Worm (Caenorhabditis elegans) whole organism, L4 larva: ENCODE results near the gene ekl-5.

Source experiments
- fkh-10 ChIP-seq: fragments of 150-350 bp; optimal IDR thresholded peaks from 2 replicates; lab custom pipeline; 2014; ENCODE audit warnings: missing biosample characterization, missing genetic modification reagents, missing genetic modification characterization
- jun-1 ChIP-seq: fragments of 150-350 bp; optimal IDR thresholded peaks from 2 replicates; lab custom pipeline; 2014; ENCODE audit warnings: missing biosample characterization, missing genetic modification reagents, missing genetic modification characterization
- lin-29 ChIP-seq: fragments of 200-800 bp; sonication (Bioruptor generic); IDR thresholded peaks from 2 replicates; pipeline ENCODE4 v1.3.6; 2022; ENCODE audit warnings: missing genetic modification reagents, missing genetic modification characterization, missing compliant biosample characterization
- nhr-10 ChIP-seq: fragments of 150-350 bp; optimal IDR thresholded peaks from 2 replicates; lab custom pipeline; 2014; ENCODE audit warnings: missing biosample characterization, missing genetic modification characterization
- nhr-111 ChIP-seq: fragments of 200-800 bp; sonication (Bioruptor generic); optimal IDR thresholded peaks from 2 replicates; lab custom pipeline; 2018; ENCODE audit warnings: mild to moderate bottlenecking, missing genetic modification characterization, missing compliant biosample characterization
- nhr-77 ChIP-seq: fragments of 150-350 bp; optimal IDR thresholded peaks from 2 replicates; lab custom pipeline; 2014; ENCODE audit warnings: missing biosample characterization, missing genetic modification characterization
- pha-4 ChIP-seq, 2 experiments: fragments of 150-350 bp in 1 of 2; fragments of 200-800 bp in 1 of 2; sonication (Bioruptor generic) in 1 of 2; IDR thresholded peaks in 1 of 2; optimal IDR thresholded peaks in 1 of 2; 2 replicates each; pipeline versions ENCODE4 v1.3.6 to Lab custom; 2014 to 2022; ENCODE audit warnings: missing genetic modification characterization in 2 of 2, missing genetic modification reagents in 2 of 2, missing biosample characterization in 1 of 2, missing compliant biosample characterization in 1 of 2
- unc-130 ChIP-seq: sonication (generic microtip); optimal IDR thresholded peaks from 2 replicates; lab custom pipeline; 2016; ENCODE audit warnings: missing genetic modification reagents, missing genetic modification characterization, missing compliant biosample characterization
- unc-62 ChIP-seq, 3 experiments: fragments of 150-350 bp in 1 of 3; sonication (generic microtip); optimal IDR thresholded peaks in 2 of 3; peaks in 1 of 3; 1 replicate in 1 of 3; 2 replicates in 2 of 3; lab custom pipeline; 2014 to 2017; ENCODE audit warnings: missing biosample characterization in 3 of 3, missing genetic modification characterization in 3 of 3, missing genetic modification reagents in 3 of 3, missing genotype in 1 of 3
- zag-1 ChIP-seq: fragments of 150-350 bp; optimal IDR thresholded peaks from 2 replicates; lab custom pipeline; 2014; ENCODE audit warnings: missing biosample characterization, missing genetic modification characterization
- zfp-2 ChIP-seq: sonication (generic microtip); optimal IDR thresholded peaks from 2 replicates; lab custom pipeline; 2016; ENCODE audit warnings: mild to moderate bottlenecking, missing genetic modification characterization, missing compliant biosample characterization
- ztf-11 ChIP-seq: fragments of 150-350 bp; optimal IDR thresholded peaks from 2 replicates; lab custom pipeline; 2014; ENCODE audit warnings: missing biosample characterization, missing genetic modification characterization

DNA sequence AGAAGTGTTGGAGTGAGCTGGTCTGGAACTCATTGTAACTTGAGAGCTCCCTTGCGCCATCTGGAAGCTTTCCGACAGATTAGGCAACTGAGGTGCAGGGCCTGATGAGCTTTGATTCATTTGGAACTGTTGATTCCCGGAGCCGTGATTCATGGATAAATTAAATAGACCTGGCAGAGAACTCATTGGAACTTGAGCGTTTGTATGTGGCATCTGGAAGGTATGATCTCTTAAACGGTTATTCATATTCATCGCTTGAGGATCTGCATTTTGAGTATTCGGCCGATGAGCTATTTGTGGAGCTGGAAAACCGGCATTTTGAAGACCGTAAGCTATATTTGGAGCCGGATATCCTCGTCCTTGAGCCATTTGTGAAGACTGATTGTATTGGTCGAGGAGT, 11.6 kb upstream of the ekl-5 start:
- no peak for TF ChIP-seq lin-29 (GFP tag; lab: Robert Waterston, UW)
- TF ChIP-seq unc-130 (GFP tag; lab: Kevin White, UChicago) = no peak
- no peak for TF ChIP-seq zag-1 (tag; lab: Kevin White, UChicago)
- no peak for TF ChIP-seq unc-62 (GFP tag; optimal IDR thresholded peaks at IDR 0.05 in 1 of 2; lab: Kevin White, UChicago)
- TF ChIP-seq unc-62 (tag; optimal IDR thresholded peaks at IDR 0.05; lab: Kevin White, UChicago) = no peak
- no peak for TF ChIP-seq nhr-77 (tag; lab: Kevin White, UChicago)
- no peak for TF ChIP-seq fkh-10 (GFP tag; lab: Kevin White, UChicago)
- TF ChIP-seq ztf-11 = no peak
- TF ChIP-seq jun-1 = no peak
- no peak for TF ChIP-seq zfp-2 (tag; lab: Kevin White, UChicago)
- no peak for TF ChIP-seq nhr-10 (tag; lab: Kevin White, UChicago)
- no peak for TF ChIP-seq nhr-111
- TF ChIP-seq pha-4 (GFP tag; IDR thresholded peaks at IDR 0.05; lab: Robert Waterston, UW) = no peak
- TF ChIP-seq pha-4 (tag; optimal IDR thresholded peaks at IDR 0.05; lab: Kevin White, UChicago) = no peak
